Worm (Caenorhabditis elegans) whole organism, L2 larva: Measurements from ENCODE around the gene ced-11.

ENCODE experiments used
- aly-2 ChIP-seq: fragments of 150-350 bp; optimal IDR thresholded peaks from 2 replicates; lab custom pipeline; 2014; ENCODE audit warnings: missing biosample characterization, missing genetic modification characterization
- mdl-1 ChIP-seq, 2 experiments: fragments of 150-350 bp in 1 of 2; sonication (generic microtip) in 1 of 2; optimal IDR thresholded peaks; 2 replicates each; lab custom pipeline; 2017; ENCODE audit warnings: missing biosample characterization in 2 of 2, missing genetic modification characterization in 2 of 2
- nhr-10 ChIP-seq: sonication (generic microtip); optimal IDR thresholded peaks from 2 replicates; lab custom pipeline; 2017; ENCODE audit warnings: missing biosample characterization, missing genetic modification characterization
- nhr-77 ChIP-seq: fragments of 150-350 bp; optimal IDR thresholded peaks from 2 replicates; lab custom pipeline; 2014; ENCODE audit warnings: missing biosample characterization, missing genetic modification characterization
- sma-3 ChIP-seq: sonication (generic microtip); optimal IDR thresholded peaks from 2 replicates; lab custom pipeline; 2016; ENCODE audit warnings: missing genetic modification reagents, missing genetic modification characterization, missing compliant biosample characterization
- ztf-11 ChIP-seq: sonication (generic microtip); optimal IDR thresholded peaks from 2 replicates; lab custom pipeline; 2017; ENCODE audit warnings: missing biosample characterization, missing genetic modification characterization

- TF ChIP-seq nhr-10 (tag; lab: Kevin White, UChicago), result no peak
- TF ChIP-seq nhr-77 (tag; lab: Kevin White, UChicago), result no peak
- TF ChIP-seq sma-3 (GFP tag; lab: Kevin White, UChicago), result no peak
- no peak for TF ChIP-seq ztf-11 (tag; lab: Kevin White, UChicago)
- TF ChIP-seq mdl-1 (tag; optimal IDR thresholded peaks at IDR 0.05; lab: Kevin White, UChicago), result no peak
- TF ChIP-seq aly-2, result no peak
Measured at ce11 chrIII:9151782-9152181, 32.4 kb downstream of the ced-11 start.
